Fruit fly (Drosophila melanogaster): ENCODE measurements around the gene CG3397.
A peak's percentile ranks its signal among the peaks of the same experiment; 100 is the strongest.

The CG3397 gene

dm6 chr3R:11968030-11968753 is 16.1 kb downstream of the CG3397 start (continued):
- TF ChIP-seq CG11723 (GFP tag; optimal IDR thresholded peaks at IDR 0.05) (no peak), CTCF (GFP tag; optimal IDR thresholded peaks at IDR 0.05) (no peak), CG11560 (tag; IDR thresholded peaks at IDR 0.05) (no peak), BtbVII (GFP tag; optimal IDR thresholded peaks at IDR 0.05) (peak; percentile 54), CG10209 (GFP tag; optimal IDR thresholded peaks at IDR 0.05) (no peak), odd (GFP tag; optimal IDR thresholded peaks at IDR 0.05) (peak; percentile 0), CG2875 (GFP tag; optimal IDR thresholded peaks at IDR 0.05) (no peak), Trl (optimal IDR thresholded peaks at IDR 0.05) (peak in 1 of 2 experiments; percentile 26), Trl (GFP tag; optimal IDR thresholded peaks at IDR 0.05) (no peak), CG8290 (GFP tag; optimal IDR thresholded peaks at IDR 0.05) (no peak), CG8290 (tag; optimal IDR thresholded peaks at IDR 0.05) (peak in 1 of 2 experiments; percentile 31), Fer3 (tag; optimal IDR thresholded peaks at IDR 0.05) (peak; percentile 23), mirr (GFP tag; optimal IDR thresholded peaks at IDR 0.05) (peak; percentile 91), grn (GFP tag; optimal IDR thresholded peaks at IDR 0.05) (peak; percentile 66), CG18011 (GFP tag; optimal IDR thresholded peaks at IDR 0.05) (no peak), sug (tag; optimal IDR thresholded peaks at IDR 0.05) (peak; percentile 97), Rfx (GFP tag; IDR thresholded peaks at IDR 0.05) (peak; percentile 22; the same call in 1 of the 2 replicates), CG12769 (tag; optimal IDR thresholded peaks at IDR 0.05) (peak; percentile 28), CG6254 (GFP tag; optimal IDR thresholded peaks at IDR 0.05) (no peak), sd (tag; optimal IDR thresholded peaks at IDR 0.05) (peak; percentile 93), CG1529 (GFP tag; optimal IDR thresholded peaks at IDR 0.05) (peak; percentile 90), CG34376 (GFP tag; optimal IDR thresholded peaks at IDR 0.05) (peak; percentile 88), CG14441 (GFP tag; IDR thresholded peaks at IDR 0.05) (0 out of 2 replicates have a peak, but pooled peaks have one; percentile 8), Atf6 (GFP tag; IDR thresholded peaks at IDR 0.05) (peak; percentile 43; the same call in 1 of the 2 replicates), CG17328 (GFP tag; IDR thresholded peaks at IDR 0.05) (no peak), CG7556 (GFP tag; optimal IDR thresholded peaks at IDR 0.05) (no peak), CG2678 (tag; optimal IDR thresholded peaks at IDR 0.05) (peak; percentile 13), Hmx (GFP tag; optimal IDR thresholded peaks at IDR 0.05) (no peak), fd3F (GFP tag; optimal IDR thresholded peaks at IDR 0.05) (no peak), chinmo (GFP tag; IDR thresholded peaks at IDR 0.05; ENCODE audit: partially characterized antibody) (0 out of 4 replicates have a peak, but pooled peaks have one; percentile 15), stwl (tag; optimal IDR thresholded peaks at IDR 0.05) (no peak), CG1832 (GFP tag; optimal IDR thresholded peaks at IDR 0.05) (no peak), trh (GFP tag; optimal IDR thresholded peaks at IDR 0.05) (no peak), CG15269 (tag; optimal IDR thresholded peaks at IDR 0.05) (peak; percentile 9), Bteb2 (GFP tag; optimal IDR thresholded peaks at IDR 0.05) (no peak), sqz (GFP tag; optimal IDR thresholded peaks at IDR 0.05) (no peak), BEAF-32 (GFP tag; optimal IDR thresholded peaks at IDR 0.05) (no peak)

- TF ChIP-seq CG31224 (GFP tag; IDR thresholded peaks at IDR 0.05) (0 out of 2 replicates have a peak, but pooled peaks have one; percentile 32), Lhr (GFP tag; optimal IDR thresholded peaks at IDR 0.05) (peak; percentile 80), CG30020 (tag; optimal IDR thresholded peaks at IDR 0.05) (peak; percentile 59), CG6791 (GFP tag; IDR thresholded peaks at IDR 0.05; ENCODE audit: partially characterized antibody) (peak; percentile 94), CG2116 (GFP tag; optimal IDR thresholded peaks at IDR 0.05) (peak; percentile 83), hbn (GFP tag; IDR thresholded peaks at IDR 0.05; ENCODE audit: partially characterized antibody) (peak; percentile 98), bigmax (GFP tag; optimal IDR thresholded peaks at IDR 0.05) (no peak), Myb (GFP tag; optimal IDR thresholded peaks at IDR 0.05) (peak; percentile 30), CG14710 (tag; optimal IDR thresholded peaks at IDR 0.05) (peak; percentile 89), CG4707 (GFP tag; optimal IDR thresholded peaks at IDR 0.05) (no peak), CG17829 (tag; optimal IDR thresholded peaks at IDR 0.05) (peak; percentile 65), CG10431 (GFP tag; optimal IDR thresholded peaks at IDR 0.05) (no peak), trem (tag; optimal IDR thresholded peaks at IDR 0.05) (peak; percentile 93)
These were observed 16.9 kb downstream of the CG3397 start, which contains the start of the genes CG12213 and GC1 for dm6 chr3R:11967262-11968029. Gene CG12213 (minus strand): TSS chr3R:11967691. Gene GC1 (plus strand): TSS chr3R:11967708.
